Worm (Caenorhabditis elegans): ENCODE results near the gene srt-44.
"Not testable (repeated sequence)": the region's sequence is repeated elsewhere in the genome, so short reads cannot be mapped to it uniquely, and the experiment has no call there.

- not testable (repeated sequence) for TF ChIP-seq him-1, W03F9.2 (tag; optimal IDR thresholded peaks at IDR 0.05)
These were observed 30.5 kb downstream of the srt-44 start, which contains the start of gene M199.8 for ce11 chrIV:15133899-15134298.
